Fruit fly (Drosophila melanogaster): ENCODE measurements around the gene Qtzl.

Qtzl gene

DNA sequence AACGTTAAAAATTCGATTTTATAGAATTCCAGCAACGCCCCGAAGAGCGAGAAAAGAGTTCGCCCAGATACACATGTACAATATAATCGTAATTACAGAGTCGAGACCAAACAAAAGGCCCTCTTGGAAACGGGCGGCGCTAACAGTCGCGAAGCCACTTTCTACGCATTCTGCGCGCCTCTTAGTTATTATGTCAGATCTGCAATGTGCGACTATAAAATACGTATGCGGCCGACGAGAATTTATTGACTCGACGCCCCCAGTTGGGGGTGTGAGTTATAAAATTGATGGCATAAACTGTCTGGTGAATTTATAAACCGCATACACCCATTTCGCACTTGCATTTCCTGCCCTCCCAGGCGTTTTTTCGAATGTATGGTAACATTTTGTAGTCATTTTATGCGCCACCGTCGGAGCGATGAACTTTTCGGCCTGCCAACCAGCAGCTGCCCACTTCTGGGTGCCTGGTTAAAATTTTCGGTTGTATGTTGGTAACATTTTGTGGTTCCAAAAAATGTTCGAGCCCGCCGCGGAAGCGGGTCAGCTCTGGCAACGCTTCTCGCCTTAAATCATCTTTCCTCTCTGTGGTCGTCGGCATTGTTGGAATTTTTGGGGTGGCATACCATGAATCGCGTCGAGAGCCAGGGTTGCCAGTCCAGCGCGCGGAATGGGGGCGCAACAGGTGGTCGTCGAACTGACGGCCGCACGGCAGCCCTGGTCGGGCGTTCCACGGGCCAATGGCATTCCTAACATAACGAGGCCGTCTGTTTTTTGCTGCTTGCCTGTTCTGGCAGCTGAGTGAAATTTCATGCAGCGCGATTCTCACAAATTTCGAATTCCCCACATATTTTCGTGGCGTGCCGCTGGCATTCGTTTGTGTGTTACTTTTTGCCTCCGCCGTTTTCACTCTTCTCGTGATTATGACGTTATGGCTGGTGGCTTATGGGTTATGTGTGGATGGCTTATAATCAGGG lies 16.4 kb downstream of the Qtzl start (continued):
- peak; percentile 25 for TF ChIP-seq Camta (GFP tag; optimal IDR thresholded peaks at IDR 0.05)
- peak; percentile 98 for TF ChIP-seq Lhr (GFP tag; optimal IDR thresholded peaks at IDR 0.05)
- no peak for TF ChIP-seq CG11696 (GFP tag; IDR thresholded peaks at IDR 0.05)
- peak; percentile 47 for TF ChIP-seq p53 (GFP tag; optimal IDR thresholded peaks at IDR 0.05)
- TF ChIP-seq cwo (GFP tag; optimal IDR thresholded peaks at IDR 0.05), result peak; percentile 89
- peak in 1 of 2 experiments; percentile 7 for TF ChIP-seq Trl (optimal IDR thresholded peaks at IDR 0.05)
- peak; percentile 64 for TF ChIP-seq Trl (GFP tag; optimal IDR thresholded peaks at IDR 0.05)
- TF ChIP-seq CG3726 (GFP tag; IDR thresholded peaks at IDR 0.05), result no peak
- peak; percentile 75 for TF ChIP-seq Blimp-1 (GFP tag; optimal IDR thresholded peaks at IDR 0.05)
- peak; percentile 23 for TF ChIP-seq Fer2 (tag; optimal IDR thresholded peaks at IDR 0.05)
- TF ChIP-seq ase (GFP tag; IDR thresholded peaks at IDR 0.05), result no peak
- peak; percentile 85 for TF ChIP-seq Antp (GFP tag; optimal IDR thresholded peaks at IDR 0.05)
- no peak for TF ChIP-seq dati (GFP tag; IDR thresholded peaks at IDR 0.05)
- peak; percentile 74 for TF ChIP-seq CG12659 (GFP tag; optimal IDR thresholded peaks at IDR 0.05)
- TF ChIP-seq ERR (GFP tag; optimal IDR thresholded peaks at IDR 0.05), result peak; percentile 87
- peak; percentile 67 for TF ChIP-seq pzg (GFP tag; optimal IDR thresholded peaks at IDR 0.05)
- peak; percentile 60 for TF ChIP-seq CG11723 (GFP tag; optimal IDR thresholded peaks at IDR 0.05)
- TF ChIP-seq klu (GFP tag; IDR thresholded peaks at IDR 0.05), result no peak
- no peak for TF ChIP-seq E2f1 (GFP tag; IDR thresholded peaks at IDR 0.05)
- no peak for TF ChIP-seq Ssrp (tag; optimal IDR thresholded peaks at IDR 0.05)
- peak; percentile 90 for TF ChIP-seq CG15479 (GFP tag; optimal IDR thresholded peaks at IDR 0.05)
- peak; percentile 13 for TF ChIP-seq Neu2 (GFP tag; optimal IDR thresholded peaks at IDR 0.05; ENCODE audit: borderline replicate concordance)
- no peak for TF ChIP-seq CG6791 (GFP tag; IDR thresholded peaks at IDR 0.05; ENCODE audit: partially characterized antibody)
- TF ChIP-seq HmgZ (tag; optimal IDR thresholded peaks at IDR 0.05), result peak; percentile 94
- TF ChIP-seq CG7556 (GFP tag; optimal IDR thresholded peaks at IDR 0.05), result peak; percentile 81
- peak; percentile 20 for TF ChIP-seq odd (GFP tag; optimal IDR thresholded peaks at IDR 0.05)
- TF ChIP-seq CG7372 (GFP tag; IDR thresholded peaks at IDR 0.05), result no peak
- no peak for TF ChIP-seq disco-r (GFP tag; optimal IDR thresholded peaks at IDR 0.05)
- TF ChIP-seq Sry-β (GFP tag; optimal IDR thresholded peaks at IDR 0.05), result peak; percentile 19
- TF ChIP-seq Xbp1 (GFP tag; optimal IDR thresholded peaks at IDR 0.05), result peak; percentile 77
- TF ChIP-seq Mad (GFP tag; optimal IDR thresholded peaks at IDR 0.05), result peak; percentile 80
- TF ChIP-seq bcd (GFP tag; optimal IDR thresholded peaks at IDR 0.05), result peak; percentile 75
- no peak for TF ChIP-seq CG42726 (GFP tag; IDR thresholded peaks at IDR 0.05; ENCODE audit: partially characterized antibody)
- peak; percentile 77 for TF ChIP-seq cad (GFP tag; optimal IDR thresholded peaks at IDR 0.05)
- peak; percentile 8 for TF ChIP-seq Spps (tag; optimal IDR thresholded peaks at IDR 0.05)
- TF ChIP-seq CG17186 (GFP tag; optimal IDR thresholded peaks at IDR 0.05), result peak; percentile 63
- TF ChIP-seq az2 (GFP tag; optimal IDR thresholded peaks at IDR 0.05), result peak; percentile 69
- TF ChIP-seq CG7987 (GFP tag; optimal IDR thresholded peaks at IDR 0.05), result peak; percentile 27
- peak; percentile 30 for TF ChIP-seq Usf (GFP tag; optimal IDR thresholded peaks at IDR 0.05)
- TF ChIP-seq slp2 (GFP tag; optimal IDR thresholded peaks at IDR 0.05), result peak; percentile 21
- TF ChIP-seq sens-2 (GFP tag; IDR thresholded peaks at IDR 0.05), result no peak
- peak; percentile 66; the same call in 2 of the 3 replicates for TF ChIP-seq CG11093 (GFP tag; IDR thresholded peaks at IDR 0.05)
- peak; percentile 90 for TF ChIP-seq CG13894 (tag; optimal IDR thresholded peaks at IDR 0.05)
- TF ChIP-seq Ravus (GFP tag; IDR thresholded peaks at IDR 0.05), result no peak
- peak; percentile 52 for TF ChIP-seq fd64A (GFP tag; optimal IDR thresholded peaks at IDR 0.05)
- no peak for TF ChIP-seq Dip2 (GFP tag; IDR thresholded peaks at IDR 0.05)
- TF ChIP-seq CG12219 (GFP tag; optimal IDR thresholded peaks at IDR 0.05), result peak; percentile 60
- TF ChIP-seq CTCF (GFP tag; optimal IDR thresholded peaks at IDR 0.05), result peak; percentile 64
- TF ChIP-seq CG12299 (tag; optimal IDR thresholded peaks at IDR 0.05), result peak; percentile 40

Measured in whole organism, embryonic.